Fruit fly (Drosophila melanogaster): Measurements from ENCODE around the gene vari.
A peak's percentile ranks its signal among the peaks of the same experiment; 100 is the strongest.

vari gene

DNA sequence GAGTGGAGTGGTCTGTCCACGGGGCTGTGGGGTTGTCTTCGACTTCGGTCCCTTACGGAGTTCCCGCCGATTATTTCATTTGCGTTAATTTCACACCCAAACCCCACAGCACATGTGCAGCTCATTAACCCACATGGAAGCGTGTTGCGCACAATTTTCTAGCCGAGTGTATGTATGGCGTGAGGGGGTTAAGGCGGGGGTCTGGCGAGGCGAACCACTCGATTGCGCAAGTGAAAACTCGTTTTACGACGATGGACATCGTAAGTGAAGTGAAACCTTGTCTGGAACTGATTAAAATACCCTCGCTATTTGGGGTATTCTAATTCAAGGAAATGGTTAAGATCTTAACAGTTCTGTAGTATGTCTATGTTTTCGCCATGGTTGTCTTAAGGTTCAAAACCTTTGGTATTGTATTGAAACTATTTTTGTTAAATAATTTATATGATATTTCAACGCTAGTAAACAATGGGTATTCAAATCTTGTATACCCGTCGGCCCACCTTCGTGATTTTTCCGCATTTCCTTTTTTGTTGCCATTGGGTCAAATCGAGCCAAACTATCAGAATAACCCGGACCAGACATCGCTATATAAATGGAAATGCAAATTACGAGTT, 14.3 kb upstream of the vari start (continued):
- TF ChIP-seq Gug (GFP tag; IDR thresholded peaks at IDR 0.05), result peak; percentile 77
- TF ChIP-seq CG8119 (GFP tag; IDR thresholded peaks at IDR 0.05), result peak; percentile 88
- peak; percentile 86 for TF ChIP-seq Hr4 (GFP tag; optimal IDR thresholded peaks at IDR 0.05)
- TF ChIP-seq CG11902 (GFP tag; optimal IDR thresholded peaks at IDR 0.05), result no peak
- peak; percentile 13 for TF ChIP-seq Sox15 (GFP tag; optimal IDR thresholded peaks at IDR 0.05)
- TF ChIP-seq CG16779 (tag; optimal IDR thresholded peaks at IDR 0.05), result peak; percentile 58
- peak; percentile 55 for TF ChIP-seq CG10669 (GFP tag; optimal IDR thresholded peaks at IDR 0.05)
- no peak for TF ChIP-seq esn (GFP tag; optimal IDR thresholded peaks at IDR 0.05)
- TF ChIP-seq Hr39 (GFP tag; optimal IDR thresholded peaks at IDR 0.05), result no peak
- TF ChIP-seq Eip93F (GFP tag; optimal IDR thresholded peaks at IDR 0.05), result no peak
- no peak for TF ChIP-seq Blimp-1 (GFP tag; optimal IDR thresholded peaks at IDR 0.05)
- peak; percentile 74 for TF ChIP-seq Eip75B (GFP tag; optimal IDR thresholded peaks at IDR 0.05)
- peak; percentile 52 for TF ChIP-seq CG34406 (GFP tag; optimal IDR thresholded peaks at IDR 0.05)
- TF ChIP-seq achi (GFP tag; optimal IDR thresholded peaks at IDR 0.05), result peak; percentile 82
- peak; percentile 9 to 55 for TF ChIP-seq ss (GFP tag; optimal IDR thresholded peaks at IDR 0.05)
- TF ChIP-seq CG8319 (GFP tag; optimal IDR thresholded peaks at IDR 0.05), result no peak
- no peak for TF ChIP-seq fd85E (GFP tag; optimal IDR thresholded peaks at IDR 0.05)
- peak; percentile 69 for TF ChIP-seq CG4318 (GFP tag; optimal IDR thresholded peaks at IDR 0.05)
- peak; percentile 82 for TF ChIP-seq Lpt (GFP tag; optimal IDR thresholded peaks at IDR 0.05)
- TF ChIP-seq dsx (GFP tag; optimal IDR thresholded peaks at IDR 0.05; ENCODE audit: poor library complexity, severe bottlenecking), result peak; percentile 36
- TF ChIP-seq CG31627 (GFP tag; optimal IDR thresholded peaks at IDR 0.05), result no peak
- TF ChIP-seq Sox14 (GFP tag; optimal IDR thresholded peaks at IDR 0.05), result peak; percentile 68
- peak; percentile 52 for TF ChIP-seq fd59A (GFP tag; optimal IDR thresholded peaks at IDR 0.05)
- peak; percentile 43 for TF ChIP-seq spab (GFP tag; optimal IDR thresholded peaks at IDR 0.05)
- TF ChIP-seq Hr38 (GFP tag; optimal IDR thresholded peaks at IDR 0.05), result no peak
- TF ChIP-seq CG11762 (GFP tag; optimal IDR thresholded peaks at IDR 0.05; ENCODE audit: insufficient read depth), result peak; percentile 60

DNA sequence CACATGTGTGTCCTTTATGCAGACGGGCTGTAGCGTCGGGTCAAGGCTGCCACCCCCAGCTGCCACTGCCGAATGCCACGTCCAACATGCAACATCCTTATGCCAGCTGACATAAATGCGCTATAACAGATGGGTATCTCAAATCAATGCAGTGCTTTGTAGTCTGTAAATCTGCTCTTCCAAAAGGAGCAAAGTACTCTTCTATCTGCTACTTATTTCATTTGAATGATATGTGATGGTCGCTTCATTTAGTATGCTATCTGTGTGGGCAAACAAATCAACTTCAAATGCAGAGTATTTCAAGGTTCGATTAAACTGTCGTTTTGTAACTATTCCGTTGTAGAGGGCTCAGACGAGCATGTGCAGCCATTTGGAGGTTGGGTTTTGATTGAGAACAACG, 12.4 kb upstream of the vari start:
- TF ChIP-seq CG3032 (tag; optimal IDR thresholded peaks at IDR 0.05), result peak; percentile 10
- peak; percentile 31 for TF ChIP-seq CG10669 (GFP tag; optimal IDR thresholded peaks at IDR 0.05)
- peak; percentile 54; the same call in 1 of the 3 replicates for TF ChIP-seq eg (GFP tag; IDR thresholded peaks at IDR 0.05)
- no peak for TF ChIP-seq CG31627 (GFP tag; optimal IDR thresholded peaks at IDR 0.05)
- peak; percentile 6 for TF ChIP-seq CG6276 (GFP tag; optimal IDR thresholded peaks at IDR 0.05)
- TF ChIP-seq CG11294 (GFP tag; IDR thresholded peaks at IDR 0.05), result peak; percentile 60; the same call in 1 of the 2 replicates
- no peak for TF ChIP-seq fd59A (GFP tag; optimal IDR thresholded peaks at IDR 0.05)

DNA sequence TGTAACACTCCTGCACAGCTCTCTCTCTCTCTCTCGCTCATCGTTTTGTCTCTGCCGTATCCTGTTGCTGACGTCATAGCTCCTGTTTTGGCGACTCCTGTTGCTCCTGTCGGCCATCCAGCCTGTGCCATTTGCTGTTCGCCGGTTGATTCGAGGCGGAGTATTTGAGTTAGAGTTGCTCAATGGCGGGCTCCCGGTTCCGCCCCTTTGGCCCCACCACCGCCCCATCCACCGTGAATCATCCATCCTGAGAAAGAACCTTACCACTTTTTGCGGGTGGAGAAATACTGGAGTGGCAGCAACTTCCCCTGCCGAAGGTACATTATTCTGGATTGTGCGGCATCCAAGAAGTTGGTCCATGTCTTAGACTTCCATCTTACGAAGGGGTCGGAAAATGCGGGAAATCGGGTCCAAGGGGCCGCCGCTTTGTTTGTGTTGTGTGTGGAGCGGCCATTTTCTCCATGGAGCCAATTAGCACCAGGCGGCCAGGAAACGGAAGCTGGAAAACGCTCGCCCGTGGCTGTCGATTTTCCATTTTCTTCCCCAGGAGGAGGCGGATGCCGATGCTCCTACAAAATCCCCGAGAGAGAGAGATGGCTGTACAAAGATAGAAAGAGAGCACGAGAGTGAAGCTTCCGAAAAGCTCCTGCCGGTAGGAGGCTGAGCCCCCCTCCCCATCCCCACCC, 11.8 kb upstream of the vari start:
- TF ChIP-seq fkh (GFP tag; optimal IDR thresholded peaks at IDR 0.05) (no peak), CG6854 (GFP tag; optimal IDR thresholded peaks at IDR 0.05) (no peak), CG16779 (tag; optimal IDR thresholded peaks at IDR 0.05) (no peak), CG6276 (GFP tag; optimal IDR thresholded peaks at IDR 0.05) (no peak), CG8632 (GFP tag; optimal IDR thresholded peaks at IDR 0.05) (no peak), CG6163 (GFP tag; IDR thresholded peaks at IDR 0.05) (no peak), CG6792 (GFP tag; optimal IDR thresholded peaks at IDR 0.05) (no peak), CG3032 (tag; optimal IDR thresholded peaks at IDR 0.05) (no peak), Sox15 (GFP tag; optimal IDR thresholded peaks at IDR 0.05) (no peak), CG8319 (GFP tag; optimal IDR thresholded peaks at IDR 0.05) (no peak), cyc (GFP tag; optimal IDR thresholded peaks at IDR 0.05) (no peak), CG9139 (GFP tag; optimal IDR thresholded peaks at IDR 0.05) (no peak), Eip78C (GFP tag) (no peak), CG1621 (tag; optimal IDR thresholded peaks at IDR 0.05) (no peak), CG7368 (GFP tag; optimal IDR thresholded peaks at IDR 0.05) (no peak), CG8119 (GFP tag; IDR thresholded peaks at IDR 0.05) (no peak), CG34406 (GFP tag; optimal IDR thresholded peaks at IDR 0.05) (no peak)
